Worm (Caenorhabditis elegans): ENCODE data around the gene K09E4.3.

DNA sequence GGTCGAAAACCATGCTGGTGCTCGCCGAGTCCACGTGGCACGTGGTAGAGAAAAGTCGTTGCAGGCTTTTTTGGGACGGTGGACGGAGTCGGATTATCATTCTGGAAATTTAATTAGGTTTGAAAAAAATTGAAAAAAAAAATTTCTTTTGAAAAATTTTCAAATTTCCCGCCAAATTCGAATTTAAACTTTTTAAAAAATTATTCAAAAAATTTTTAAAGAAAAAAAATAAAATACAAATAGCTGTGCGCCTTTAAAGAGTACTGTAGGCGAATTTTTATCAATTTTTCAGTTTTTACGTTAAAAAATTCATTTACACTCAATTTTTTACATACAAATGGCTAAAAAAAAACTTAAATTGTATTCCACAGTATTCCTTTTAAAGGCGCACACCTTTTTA is at the start of gene K09E4.3:
- TF ChIP-seq T22C8.4 (GFP tag; IDR thresholded peaks at IDR 0.05) (no peak), ref-1 (GFP tag; conservative IDR thresholded peaks at IDR 0.05) (no peak), med-1 (GFP tag; optimal IDR thresholded peaks at IDR 0.05; ENCODE audit: insufficient read depth) (no peak), ztf-23 (GFP tag; IDR thresholded peaks at IDR 0.05) (no peak), cog-1 (tag; optimal IDR thresholded peaks at IDR 0.05) (no peak), flt-1 (GFP tag; IDR thresholded peaks at IDR 0.05) (no peak), tab-1 (GFP tag; IDR thresholded peaks at IDR 0.05) (no peak), klf-2 (GFP tag; conservative IDR thresholded peaks at IDR 0.05) (no peak)
